Worm (Caenorhabditis elegans) whole organism, L2 larva: Measurements from ENCODE around the gene spp-26.
A peak's percentile ranks its signal among the peaks of the same experiment; 100 is the strongest.

Experiments used
- R02D3.7 ChIP-seq: fragments of 150-350 bp; optimal IDR thresholded peaks from 2 replicates; lab custom pipeline; 2014; ENCODE audit warnings: missing biosample characterization, missing genetic modification characterization
- Y55F3AM.14 ChIP-seq: fragments of 200-800 bp; sonication (Bioruptor generic); optimal IDR thresholded peaks from 2 replicates; lab custom pipeline; 2018; ENCODE audit warnings: mild to moderate bottlenecking, missing genetic modification characterization, missing compliant biosample characterization
- ZK546.5 ChIP-seq: sonication (generic microtip); optimal IDR thresholded peaks from 2 replicates; lab custom pipeline; 2017; ENCODE audit warnings: missing biosample characterization, missing genetic modification characterization
- alr-1 ChIP-seq: fragments of 150-350 bp; optimal IDR thresholded peaks from 2 replicates; lab custom pipeline; 2014; ENCODE audit warnings: missing biosample characterization, missing genetic modification characterization
- aly-2 ChIP-seq: fragments of 150-350 bp; optimal IDR thresholded peaks from 2 replicates; lab custom pipeline; 2014; ENCODE audit warnings: missing biosample characterization, missing genetic modification characterization
- ama-1 ChIP-seq: fragments of 150-350 bp; optimal IDR thresholded peaks from 2 replicates; lab custom pipeline; 2018; ENCODE audit warnings: inconsistent platforms
- ceh-82 ChIP-seq: fragments of 150-350 bp; optimal IDR thresholded peaks from 2 replicates; lab custom pipeline; 2014; ENCODE audit warnings: missing biosample characterization, missing genetic modification characterization
- crh-2 ChIP-seq: sonication (generic microtip); optimal IDR thresholded peaks from 2 replicates; lab custom pipeline; 2017; ENCODE audit warnings: missing biosample characterization, missing genetic modification characterization
- egl-27 ChIP-seq: sonication (generic microtip); optimal IDR thresholded peaks from 3 replicates; lab custom pipeline; 2017; ENCODE audit warnings: missing biosample characterization, missing genetic modification reagents, missing genetic modification characterization
- elt-1 ChIP-seq: fragments of 150-350 bp; optimal IDR thresholded peaks from 2 replicates; lab custom pipeline; 2014; ENCODE audit warnings: missing biosample characterization, missing genetic modification characterization
- fos-1 ChIP-seq: fragments of 150-350 bp; optimal IDR thresholded peaks from 2 replicates; lab custom pipeline; 2014; ENCODE audit warnings: missing biosample characterization, missing genetic modification characterization
- gmeb-1 ChIP-seq: fragments of 150-350 bp; optimal IDR thresholded peaks from 2 replicates; lab custom pipeline; 2014; ENCODE audit warnings: missing biosample characterization, missing genetic modification characterization
- lin-11 ChIP-seq: fragments of 150-350 bp; sonication (generic microtip); optimal IDR thresholded peaks from 2 replicates; lab custom pipeline; 2014; ENCODE audit warnings: missing biosample characterization, missing genetic modification characterization, inconsistent platforms, mixed read lengths
- lin-13 ChIP-seq: fragments of 150-350 bp; optimal IDR thresholded peaks from 2 replicates; lab custom pipeline; 2014; ENCODE audit warnings: missing biosample characterization, missing genetic modification reagents, missing genetic modification characterization
- lin-39 ChIP-seq: fragments of 150-350 bp; optimal IDR thresholded peaks from 2 replicates; lab custom pipeline; 2014; ENCODE audit warnings: missing biosample characterization, missing genetic modification reagents, missing genetic modification characterization
- lsy-2 ChIP-seq, 2 experiments: fragments of 150-350 bp in 1 of 2; sonication (generic microtip) in 1 of 2; optimal IDR thresholded peaks; 2 replicates each; lab custom pipeline; 2014 to 2017; ENCODE audit warnings: missing biosample characterization in 2 of 2, missing genetic modification characterization in 2 of 2
- mab-5 ChIP-seq: fragments of 150-350 bp; optimal IDR thresholded peaks from 2 replicates; lab custom pipeline; 2014; ENCODE audit warnings: missing biosample characterization, missing genetic modification characterization
- mbf-1 ChIP-seq: sonication (generic microtip); optimal IDR thresholded peaks from 2 replicates; lab custom pipeline; 2017; ENCODE audit warnings: missing biosample characterization, missing genetic modification characterization
- nhr-12 ChIP-seq: fragments of 150-350 bp; optimal IDR thresholded peaks from 2 replicates; lab custom pipeline; 2014; ENCODE audit warnings: missing biosample characterization, missing genetic modification characterization
- nhr-21 ChIP-seq: fragments of 150-350 bp; optimal IDR thresholded peaks from 2 replicates; lab custom pipeline; 2014; ENCODE audit warnings: missing biosample characterization, missing genetic modification characterization
- nhr-23 ChIP-seq: fragments of 150-350 bp; optimal IDR thresholded peaks from 2 replicates; lab custom pipeline; 2014; ENCODE audit warnings: missing biosample characterization, missing genetic modification reagents, missing genetic modification characterization
- nhr-237 ChIP-seq: fragments of 150-350 bp; optimal IDR thresholded peaks from 2 replicates; lab custom pipeline; 2014; ENCODE audit warnings: missing biosample characterization, missing genetic modification characterization
- nhr-25 ChIP-seq: fragments of 150-350 bp; sonication (generic microtip); optimal IDR thresholded peaks from 3 replicates; lab custom pipeline; 2014; ENCODE audit warnings: missing biosample characterization, missing genetic modification characterization
- nhr-6 ChIP-seq: fragments of 150-350 bp; optimal IDR thresholded peaks from 2 replicates; lab custom pipeline; 2014; ENCODE audit warnings: missing biosample characterization, missing genetic modification characterization
- nhr-77 ChIP-seq: fragments of 150-350 bp; optimal IDR thresholded peaks from 2 replicates; lab custom pipeline; 2014; ENCODE audit warnings: missing biosample characterization, missing genetic modification characterization
- peb-1 ChIP-seq: fragments of 150-350 bp; optimal IDR thresholded peaks from 2 replicates; lab custom pipeline; 2014; ENCODE audit warnings: missing biosample characterization, missing genetic modification characterization
- skn-1 ChIP-seq: sonication (generic microtip); optimal IDR thresholded peaks from 2 replicates; lab custom pipeline; 2017; ENCODE audit warnings: missing biosample characterization, missing genetic modification characterization
- sma-3 ChIP-seq: sonication (generic microtip); optimal IDR thresholded peaks from 2 replicates; lab custom pipeline; 2016; ENCODE audit warnings: missing genetic modification reagents, missing genetic modification characterization, missing compliant biosample characterization
- sma-9 ChIP-seq, 2 experiments: fragments of 150-350 bp in 1 of 2; sonication (generic microtip) in 1 of 2; optimal IDR thresholded peaks; 2 replicates each; lab custom pipeline; 2014 to 2016; ENCODE audit warnings: missing genetic modification characterization in 2 of 2, mild to moderate bottlenecking in 1 of 2, missing biosample characterization in 1 of 2, missing compliant biosample characterization in 1 of 2, missing genetic modification reagents in 1 of 2, moderate library complexity in 1 of 2
- snpc-4 ChIP-seq: fragments of 150-350 bp; optimal IDR thresholded peaks from 2 replicates; lab custom pipeline; 2014; ENCODE audit warnings: missing biosample characterization, missing genetic modification characterization
- unc-39 ChIP-seq: fragments of 150-350 bp; optimal IDR thresholded peaks from 2 replicates; lab custom pipeline; 2014; ENCODE audit warnings: missing biosample characterization, missing genetic modification characterization
- ztf-1 ChIP-seq: fragments of 200-800 bp; sonication (Bioruptor generic); conservative IDR thresholded peaks from 2 replicates; pipeline ENCODE4 v1.3.6; 2022; ENCODE audit warnings: missing genetic modification characterization, missing compliant biosample characterization
- ztf-11 ChIP-seq: sonication (generic microtip); optimal IDR thresholded peaks from 2 replicates; lab custom pipeline; 2017; ENCODE audit warnings: missing biosample characterization, missing genetic modification characterization
- ztf-4 ChIP-seq: fragments of 150-350 bp; optimal IDR thresholded peaks from 2 replicates; lab custom pipeline; 2014; ENCODE audit warnings: missing biosample characterization, missing genetic modification characterization

Gene spp-26

DNA sequence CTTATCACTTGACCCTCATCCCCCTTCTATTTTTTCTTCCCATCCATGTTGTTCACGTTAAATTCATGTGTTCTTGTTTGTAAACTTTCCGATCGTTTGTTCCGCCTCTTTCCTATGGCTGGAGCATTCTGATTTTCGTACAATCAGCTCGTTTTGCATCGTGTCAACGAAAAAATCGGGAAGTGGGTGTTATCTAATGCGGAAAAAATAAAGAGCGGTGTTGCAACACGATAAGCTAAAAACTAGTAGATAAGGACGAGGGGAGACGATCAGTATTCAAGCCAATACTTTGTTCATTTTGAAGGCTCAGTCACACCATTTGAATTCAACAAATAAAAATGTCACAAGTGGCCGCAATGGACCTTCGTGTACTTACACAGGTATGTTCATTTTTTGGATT is 34.2 kb downstream of the spp-26 start, which contains the start of gene acs-1:
Gene acs-1, plus strand, starts transcription at position 233 of the 400 bp plus-strand sequence.
- no peak for TF ChIP-seq nhr-77 (tag; lab: Kevin White, UChicago)
- TF ChIP-seq egl-27 = peak; percentile 19
- peak; percentile 82 for TF ChIP-seq fos-1 (tag; lab: Kevin White, UChicago)

DNA sequence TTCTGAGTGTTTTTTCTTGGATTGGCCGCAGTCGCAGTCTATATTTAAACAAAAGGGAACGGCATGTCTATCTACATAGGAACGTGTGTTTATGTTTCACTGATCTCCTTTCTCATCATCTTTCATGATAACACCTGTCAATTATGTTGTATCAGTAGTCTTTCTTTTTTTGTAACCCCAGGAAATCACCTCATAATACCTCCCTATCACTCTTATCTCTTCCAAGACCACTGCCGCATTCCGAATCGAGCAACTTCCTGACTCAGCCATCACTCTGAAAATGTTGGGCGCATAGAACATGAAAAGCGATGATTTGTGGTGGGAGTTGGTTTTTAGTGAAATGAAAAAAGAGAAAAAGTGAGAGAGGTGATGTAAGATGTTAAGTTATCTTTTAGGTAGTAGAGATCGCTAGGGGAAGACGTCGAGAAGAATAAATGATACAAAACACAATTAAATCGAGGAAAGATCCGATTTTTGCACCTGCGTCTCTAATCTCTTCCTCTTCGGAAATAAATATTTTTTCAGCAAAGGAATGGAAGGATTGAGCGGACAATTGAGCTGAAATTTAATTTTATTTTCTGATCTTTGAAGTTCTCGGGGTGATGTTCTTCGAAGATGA is 36.0 kb downstream of the spp-26 start:
- TF ChIP-seq egl-27 (no peak), fos-1 (tag; lab: Kevin White, UChicago) (peak; percentile 86), sma-9 (GFP tag; optimal IDR thresholded peaks at IDR 0.05; lab: Kevin White, UChicago) (peak; percentile 13), sma-9 (tag; optimal IDR thresholded peaks at IDR 0.05; lab: Kevin White, UChicago) (no peak)

DNA sequence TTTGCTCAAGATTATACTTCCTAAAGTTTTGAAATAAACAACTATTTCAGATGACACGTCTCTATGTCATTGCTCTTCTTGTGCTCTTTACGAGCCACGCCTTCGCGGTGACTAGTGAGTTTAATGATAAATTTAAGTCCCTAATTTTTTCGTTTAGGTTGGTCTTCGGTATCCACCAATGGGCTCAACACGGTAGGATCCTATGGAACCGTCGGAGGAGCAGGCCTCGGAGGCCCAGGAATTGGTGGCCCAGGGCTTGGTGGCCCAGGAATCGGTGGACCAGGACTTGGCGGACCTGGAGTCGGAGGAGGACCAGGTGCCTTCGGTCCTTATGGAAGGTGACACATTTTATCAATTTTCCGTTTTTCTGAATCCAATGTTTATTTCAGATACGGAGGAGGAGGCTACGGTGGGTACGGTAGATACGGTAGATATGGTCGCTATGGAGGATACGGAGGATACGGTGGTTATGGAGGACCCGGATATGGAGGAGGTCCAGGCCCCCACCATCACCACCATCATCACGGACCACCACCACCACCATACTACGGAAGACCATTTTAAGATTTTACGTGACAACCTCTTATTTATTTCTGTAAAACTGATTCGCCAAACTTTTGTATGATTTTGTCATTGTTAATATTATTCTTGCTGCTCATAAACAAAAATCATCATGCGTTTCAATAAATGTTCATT is 38.5 kb downstream of the spp-26 start, which contains the start of the genes F46E10.2 and F46E10.18:
Gene F46E10.2, plus strand, starts transcription at position 51 of the 696 bp plus-strand sequence.
Gene F46E10.18, plus strand, starts transcription at position 646 of the 696 bp plus-strand sequence.
- TF ChIP-seq mab-5 (tag; lab: Kevin White, UChicago) = no peak
- no peak for TF ChIP-seq ZK546.5
- no peak for TF ChIP-seq nhr-12 (tag; lab: Kevin White, UChicago)
- no peak for TF ChIP-seq peb-1 (tag; lab: Kevin White, UChicago)
- TF ChIP-seq mbf-1 = no peak
- no peak for TF ChIP-seq skn-1 (tag; lab: Kevin White, UChicago)
- no peak for TF ChIP-seq ztf-1 (GFP tag; lab: Robert Waterston, UW)
- TF ChIP-seq R02D3.7 (tag; lab: Kevin White, UChicago) = no peak
- no peak for TF ChIP-seq elt-1 (tag; lab: Kevin White, UChicago)
- no peak for TF ChIP-seq lin-11 (tag; lab: Kevin White, UChicago)
- TF ChIP-seq fos-1 (tag; lab: Kevin White, UChicago) = no peak
- no peak for TF ChIP-seq ceh-82
- TF ChIP-seq lin-13 (GFP tag; lab: Kevin White, UChicago) = no peak
- no peak for TF ChIP-seq nhr-21 (tag; lab: Kevin White, UChicago)
- TF ChIP-seq ztf-11 (tag; lab: Kevin White, UChicago) = no peak
- no peak for TF ChIP-seq crh-2 (tag; lab: Kevin White, UChicago)
- TF ChIP-seq nhr-6 (tag; lab: Kevin White, UChicago) = no peak
- TF ChIP-seq nhr-23 (tag; lab: Kevin White, UChicago) = no peak

DNA sequence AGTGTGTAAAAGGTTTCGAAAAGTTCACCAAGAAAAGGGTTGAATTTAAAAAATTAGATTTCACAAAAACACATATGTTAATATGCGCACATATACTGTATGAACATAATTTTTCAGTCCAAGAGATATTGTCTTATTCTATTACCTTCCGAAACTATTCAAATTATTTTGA is 40.9 kb downstream of the spp-26 start, which contains the start of gene F46E10.3:
Gene F46E10.3, plus strand, starts transcription at position 73 of the 172 bp plus-strand sequence.
- TF ChIP-seq alr-1 (tag; lab: Kevin White, UChicago) = no peak
- TF ChIP-seq gmeb-1 (tag; lab: Kevin White, UChicago) = no peak
- no peak for TF ChIP-seq fos-1 (tag; lab: Kevin White, UChicago)
- TF ChIP-seq ama-1 (lab: Kevin White, UChicago) = no peak
- TF ChIP-seq nhr-237 (tag; lab: Kevin White, UChicago) = no peak
- TF ChIP-seq lin-13 (GFP tag; lab: Kevin White, UChicago) = no peak
- TF ChIP-seq lin-39 = no peak
- no peak for TF ChIP-seq mab-5 (tag; lab: Kevin White, UChicago)
- TF ChIP-seq egl-27 = no peak
- no peak for TF ChIP-seq snpc-4
- no peak for TF ChIP-seq nhr-25 (tag; lab: Kevin White, UChicago)
- TF ChIP-seq unc-39 (tag; lab: Kevin White, UChicago) = no peak
- TF ChIP-seq Y55F3AM.14 (GFP tag; lab: Kevin White, UChicago) = no peak
- TF ChIP-seq sma-3 (GFP tag; lab: Kevin White, UChicago) = no peak
- TF ChIP-seq lsy-2 (tag; optimal IDR thresholded peaks at IDR 0.05; lab: Kevin White, UChicago) = no peak
- TF ChIP-seq ztf-4 (tag; lab: Kevin White, UChicago) = no peak
- no peak for TF ChIP-seq nhr-21 (tag; lab: Kevin White, UChicago)
- TF ChIP-seq aly-2 (tag; lab: Kevin White, UChicago) = no peak
- no peak for TF ChIP-seq ztf-11 (tag; lab: Kevin White, UChicago)
